Fruit fly (Drosophila melanogaster) whole organism, embryonic: ENCODE measurements around the gene CG44005.
A peak's percentile ranks its signal among the peaks of the same experiment; 100 is the strongest.

ENCODE experiments used
- Blimp-1 ChIP-seq: fragments of 200-800 bp; sonication (Bioruptor generic); optimal IDR thresholded peaks from 3 replicates; lab custom pipeline; 2018; ENCODE audit warnings: missing biosample characterization, missing genetic modification characterization, mild to moderate bottlenecking, moderate library complexity, missing genetic modification reagents
- CG10274 ChIP-seq: fragments of 200-800 bp; sonication (Bioruptor generic); optimal IDR thresholded peaks from 3 replicates; lab custom pipeline; 2017; ENCODE audit warnings: missing biosample characterization, mild to moderate bottlenecking, missing genetic modification characterization
- CG10431 ChIP-seq: fragments of 200-800 bp; sonication (Bioruptor generic); optimal IDR thresholded peaks from 3 replicates; lab custom pipeline; 2018; ENCODE audit warnings: missing biosample characterization, mild to moderate bottlenecking, missing genetic modification characterization
- CG12769 ChIP-seq: fragments of 200-800 bp; sonication (Bioruptor generic); optimal IDR thresholded peaks from 2 replicates; lab custom pipeline; 2019; ENCODE audit warnings: missing biosample characterization, mild to moderate bottlenecking, missing genetic modification characterization, moderate library complexity
- CG2120 ChIP-seq: fragments of 200-800 bp; sonication (Bioruptor generic); optimal IDR thresholded peaks from 3 replicates; lab custom pipeline; 2016; ENCODE audit warnings: missing biosample characterization, missing genetic modification characterization
- CG2199 ChIP-seq: fragments of 200-800 bp; sonication (Bioruptor generic); IDR thresholded peaks from 3 replicates; pipeline ENCODE4 v1.3.6; 2022; ENCODE audit warnings: missing biosample characterization, missing genetic modification characterization
- CG3163 ChIP-seq: fragments of 200-800 bp; sonication (Bioruptor generic); optimal IDR thresholded peaks from 3 replicates; lab custom pipeline; 2016; ENCODE audit warnings: missing biosample characterization, missing genetic modification characterization
- CG3407 ChIP-seq: fragments of 200-800 bp; sonication (Bioruptor generic); optimal IDR thresholded peaks from 2 replicates; lab custom pipeline; 2018; ENCODE audit warnings: missing biosample characterization, mild to moderate bottlenecking, missing genetic modification characterization
- CG3995 ChIP-seq: fragments of 200-800 bp; sonication (Bioruptor generic); optimal IDR thresholded peaks from 3 replicates; lab custom pipeline; 2016; ENCODE audit warnings: missing biosample characterization, missing genetic modification characterization
- CG7372 ChIP-seq: fragments of 200-800 bp; sonication (Bioruptor generic); IDR thresholded peaks from 2 replicates; pipeline ENCODE4 v1.3.6; 2022; ENCODE audit warnings: missing biosample characterization, missing genetic modification characterization
- CG8478 ChIP-seq: fragments of >200 bp; optimal IDR thresholded peaks from 2 replicates; lab custom pipeline; 2018
- D19B ChIP-seq: fragments of 200-800 bp; sonication (Bioruptor generic); optimal IDR thresholded peaks from 2 replicates; lab custom pipeline; 2017; ENCODE audit warnings: missing biosample characterization, mild to moderate bottlenecking, missing genetic modification characterization
- Ets65A ChIP-seq: fragments of 200-800 bp; sonication (Bioruptor generic); peaks from one replicate; lab custom pipeline; 2016; ENCODE audit warnings: missing biosample characterization, missing genetic modification characterization
- Ets97D ChIP-seq: fragments of 200-800 bp; sonication (Bioruptor generic); optimal IDR thresholded peaks from 3 replicates; lab custom pipeline; 2016; ENCODE audit warnings: missing biosample characterization, missing genetic modification characterization
- Meics ChIP-seq: fragments of 200-800 bp; sonication (Bioruptor generic); optimal IDR thresholded peaks from 2 replicates; lab custom pipeline; 2017; ENCODE audit warnings: missing biosample characterization, mild to moderate bottlenecking, missing genetic modification characterization
- Six4 ChIP-seq: fragments of 200-800 bp; sonication (Bioruptor generic); optimal IDR thresholded peaks from 2 replicates; lab custom pipeline; 2016; ENCODE audit warnings: missing biosample characterization, missing genetic modification characterization
- Sry-β ChIP-seq: fragments of 200-800 bp; sonication (Bioruptor generic); optimal IDR thresholded peaks from 2 replicates; lab custom pipeline; 2018; ENCODE audit warnings: missing biosample characterization, mild to moderate bottlenecking, missing genetic modification characterization, moderate library complexity
- Trl ChIP-seq, 3 experiments: fragments of >200 bp in 2 of 3; fragments of 200-800 bp in 1 of 3; sonication (Bioruptor generic) in 1 of 3; optimal IDR thresholded peaks; 2 replicates in 1 of 3; 3 replicates in 2 of 3; lab custom pipeline; 2016 to 2017; ENCODE audit warnings: missing biosample characterization in 1 of 3, missing genetic modification characterization in 1 of 3
- bowl ChIP-seq: fragments of 200-800 bp; sonication (Bioruptor generic); IDR thresholded peaks from 2 replicates; pipeline ENCODE4 v1.3.6; 2022; ENCODE audit warnings: missing biosample characterization, missing genetic modification characterization
- cg ChIP-seq: fragments of 200-800 bp; sonication (Bioruptor generic); optimal IDR thresholded peaks from 3 replicates; lab custom pipeline; 2019; ENCODE audit warnings: missing biosample characterization, mild to moderate bottlenecking, missing genetic modification characterization, moderate library complexity
- chinmo ChIP-seq: fragments of 200-800 bp; sonication (Bioruptor generic); IDR thresholded peaks from 4 replicates; pipeline ENCODE4 v1.3.6; 2022; ENCODE audit warnings: missing biosample characterization, missing genetic modification characterization; ENCODE audit not compliant: partially characterized antibody
- dm ChIP-seq: fragments of 200-800 bp; sonication (Bioruptor generic); optimal IDR thresholded peaks from 3 replicates; lab custom pipeline; 2016; ENCODE audit warnings: missing biosample characterization, missing genetic modification characterization
- esg ChIP-seq: fragments of 200-800 bp; sonication (Bioruptor generic); conservative IDR thresholded peaks from 2 replicates; pipeline ENCODE4 v1.3.6; 2022; ENCODE audit warnings: missing biosample characterization, missing genetic modification characterization
- ftz-f1 ChIP-seq: fragments of 200-800 bp; sonication (Bioruptor generic); optimal IDR thresholded peaks from 2 replicates; lab custom pipeline; 2016; ENCODE audit warnings: missing biosample characterization, missing genetic modification characterization
- ham ChIP-seq: fragments of 200-800 bp; sonication (Bioruptor generic); IDR thresholded peaks from 2 replicates; pipeline ENCODE4 v1.3.6; 2022; ENCODE audit warnings: missing biosample characterization, missing genetic modification characterization
- inv ChIP-seq: fragments of 200-800 bp; sonication (Bioruptor generic); IDR thresholded peaks from 2 replicates; pipeline ENCODE4 v1.3.6; 2022; ENCODE audit warnings: missing biosample characterization, missing genetic modification characterization; ENCODE audit not compliant: partially characterized antibody
- ken ChIP-seq: fragments of 200-800 bp; sonication (Bioruptor generic); IDR thresholded peaks from 3 replicates; pipeline ENCODE4 v1.3.6; 2022; ENCODE audit warnings: missing biosample characterization, missing genetic modification characterization
- odd ChIP-seq: fragments of 200-800 bp; sonication (Bioruptor generic); optimal IDR thresholded peaks from 2 replicates; lab custom pipeline; 2017; ENCODE audit warnings: missing biosample characterization, mild to moderate bottlenecking, missing genetic modification characterization
- row ChIP-seq: fragments of 200-800 bp; sonication (Bioruptor generic); IDR thresholded peaks from 3 replicates; pipeline ENCODE4 v1.3.6; 2022; ENCODE audit warnings: missing biosample characterization, missing genetic modification characterization
- sd ChIP-seq: fragments of 200-800 bp; sonication (Bioruptor generic); optimal IDR thresholded peaks from 3 replicates; lab custom pipeline; 2018; ENCODE audit warnings: missing biosample characterization, mild to moderate bottlenecking, missing genetic modification characterization, moderate library complexity
- sens ChIP-seq: fragments of 200-800 bp; sonication (Bioruptor generic); peaks from one replicate; lab custom pipeline; 2016; ENCODE audit warnings: missing biosample characterization, missing genetic modification characterization
- sim ChIP-seq: fragments of 200-800 bp; sonication (Bioruptor generic); IDR thresholded peaks from 2 replicates; pipeline ENCODE4 v1.3.6; 2022; ENCODE audit warnings: missing biosample characterization, missing genetic modification characterization
- zfh2 ChIP-seq: fragments of 200-800 bp; sonication (Bioruptor generic); optimal IDR thresholded peaks from 2 replicates; lab custom pipeline; 2016; ENCODE audit warnings: missing biosample characterization, missing genetic modification characterization

Gene CG44005

DNA sequence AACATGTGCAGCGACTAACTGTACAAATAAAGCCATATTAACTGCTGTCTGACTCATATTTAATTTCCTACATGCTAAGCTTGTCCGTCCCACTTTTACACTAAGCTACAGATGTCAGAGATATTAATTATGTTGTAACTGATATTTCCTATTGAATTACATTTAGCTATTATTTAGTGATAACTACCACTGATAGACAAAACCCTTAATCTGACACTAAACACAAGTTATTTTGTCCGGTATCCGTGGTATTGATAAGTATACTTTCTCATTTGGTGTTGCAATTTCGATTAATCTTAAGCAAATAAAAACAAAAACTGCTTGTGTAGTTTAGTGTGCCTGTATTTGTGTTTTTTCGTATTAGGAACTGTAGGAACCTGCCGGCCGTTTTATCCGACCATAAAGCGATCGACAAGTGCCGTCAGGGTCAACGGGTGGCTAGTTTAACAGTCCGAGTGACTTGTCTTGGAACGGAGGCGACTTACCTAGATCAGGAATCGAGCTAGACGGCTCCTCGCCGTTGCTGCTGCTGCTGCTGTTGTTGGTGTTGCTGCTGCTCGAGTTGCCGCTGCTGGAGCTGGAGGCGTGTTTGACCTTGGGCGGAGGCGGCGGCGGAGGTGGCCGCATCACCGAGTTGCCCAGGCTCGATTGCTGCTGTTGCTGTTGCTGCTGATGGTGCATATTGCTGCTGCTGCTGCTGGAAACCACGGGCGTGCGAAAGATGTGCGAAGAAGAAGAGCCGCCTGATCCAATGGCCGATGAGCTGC, 14.0 kb downstream of the CG44005 start (continued):
- TF ChIP-seq Sry-β (GFP tag; lab: Kevin White, UChicago) = no peak
- TF ChIP-seq CG3163 (GFP tag; lab: Kevin White, UChicago) = no peak
- 0 out of 4 replicates have a peak, but pooled peaks have one; percentile 61 for TF ChIP-seq chinmo
- no peak for TF ChIP-seq CG3995 (GFP tag; lab: Kevin White, UChicago)
- TF ChIP-seq bowl = no peak
- no peak for TF ChIP-seq Meics
- TF ChIP-seq Ets97D (GFP tag; lab: Kevin White, UChicago) = no peak
- no peak for TF ChIP-seq CG2199 (GFP tag; lab: Robert Waterston, UW)
- TF ChIP-seq ken = no peak
- TF ChIP-seq esg (GFP tag; lab: Robert Waterston, UW) = no peak
- TF ChIP-seq row = 0 out of 3 replicates have a peak, but pooled peaks have one; percentile 8

- TF ChIP-seq CG12769 (tag; lab: Kevin White, UChicago) = peak; percentile 27
- TF ChIP-seq odd (GFP tag; lab: Kevin White, UChicago) = no peak
- TF ChIP-seq Trl (optimal IDR thresholded peaks at IDR 0.05; lab: Kevin White, UChicago) = peak in 1 of 2 experiments; percentile 4
- TF ChIP-seq Trl (GFP tag; optimal IDR thresholded peaks at IDR 0.05; lab: Kevin White, UChicago) = no peak
- no peak for TF ChIP-seq dm
- TF ChIP-seq ftz-f1 (GFP tag; lab: Kevin White, UChicago) = peak; percentile 94
- TF ChIP-seq sd (tag; lab: Kevin White, UChicago) = peak; percentile 56
- TF ChIP-seq D19B = no peak
- TF ChIP-seq CG3407 (GFP tag; lab: Kevin White, UChicago) = no peak
- TF ChIP-seq cg (GFP tag; lab: Kevin White, UChicago) = peak; percentile 31
- TF ChIP-seq Six4 (GFP tag; lab: Kevin White, UChicago) = no peak
- TF ChIP-seq, all 482 proteins: peak for 5
These were observed 14.9 kb downstream of the CG44005 start for dm6 chr3L:18057033-18057432.

dm6 chr3L:18046590-18047158, 25.2 kb downstream of the CG44005 start:
- TF ChIP-seq CG8478 (lab: Kevin White, UChicago) (no peak), zfh2 (GFP tag; lab: Kevin White, UChicago) (peak; percentile 16), sens (GFP tag; lab: Kevin White, UChicago) (peak; percentile 15), sim (GFP tag; lab: Robert Waterston, UW) (no peak), ham (GFP tag; lab: Robert Waterston, UW) (0 out of 2 replicates have a peak, but pooled peaks have one; percentile 8), CG10274 (GFP tag; lab: Kevin White, UChicago) (peak; percentile 68), CG2120 (peak; percentile 23), D19B (peak; percentile 21), ftz-f1 (GFP tag; lab: Kevin White, UChicago) (peak; percentile 81), CG12769 (tag; lab: Kevin White, UChicago) (peak; percentile 14), Ets65A (peak; percentile 59)
- TF ChIP-seq, all 482 proteins: peak for 9

dm6 chr3L:18044333-18045043, 27.4 kb downstream of the CG44005 start:
- peak; percentile 32 for TF ChIP-seq Blimp-1 (GFP tag; lab: Kevin White, UChicago)
- TF ChIP-seq CG10431 (GFP tag; lab: Kevin White, UChicago) = no peak
- TF ChIP-seq inv (GFP tag; lab: Robert Waterston, UW) = 0 out of 2 replicates have a peak, but pooled peaks have one; percentile 15
- peak; percentile 60 for TF ChIP-seq CG7372
